Fruit fly (Drosophila melanogaster) whole organism, embryonic: ENCODE measurements around the gene Rrp1.

Source experiments
- Antp ChIP-seq: fragments of 200-800 bp; sonication (Bioruptor generic); optimal IDR thresholded peaks from 3 replicates; lab custom pipeline; 2016; ENCODE audit warnings: missing biosample characterization, missing genetic modification characterization
- CG10147 ChIP-seq: fragments of 200-800 bp; sonication (Bioruptor generic); optimal IDR thresholded peaks from 2 replicates; lab custom pipeline; 2019; ENCODE audit warnings: missing biosample characterization, mild to moderate bottlenecking, missing genetic modification characterization, moderate library complexity
- CG10543 ChIP-seq: fragments of 200-800 bp; sonication (Bioruptor generic); optimal IDR thresholded peaks from 3 replicates; lab custom pipeline; 2017; ENCODE audit warnings: missing biosample characterization, mild to moderate bottlenecking, missing genetic modification characterization, moderate library complexity
- CG11456 ChIP-seq: fragments of 200-800 bp; sonication (Bioruptor generic); IDR thresholded peaks from 3 replicates; pipeline ENCODE4 v1.3.6; 2022; ENCODE audit warnings: missing biosample characterization, missing genetic modification characterization
- CG11695 ChIP-seq: fragments of 200-800 bp; sonication (Bioruptor generic); IDR thresholded peaks from 3 replicates; pipeline ENCODE4 v1.3.6; 2022; ENCODE audit warnings: missing biosample characterization, missing genetic modification characterization
- CG12659 ChIP-seq: fragments of 200-800 bp; sonication (Bioruptor generic); optimal IDR thresholded peaks from 3 replicates; lab custom pipeline; 2017; ENCODE audit warnings: mild to moderate bottlenecking, missing biosample characterization, missing genetic modification reagents, missing genetic modification characterization
- CG14014 ChIP-seq: fragments of 200-800 bp; sonication (Bioruptor generic); IDR thresholded peaks from 2 replicates; pipeline ENCODE4 v1.3.6; 2022; ENCODE audit warnings: missing biosample characterization, missing genetic modification characterization
- CG14441 ChIP-seq: fragments of 200-800 bp; sonication (Bioruptor generic); IDR thresholded peaks from 2 replicates; pipeline ENCODE4 v1.3.6; 2022; ENCODE audit warnings: missing biosample characterization, missing genetic modification characterization
- CG15479 ChIP-seq: fragments of 200-800 bp; sonication (Bioruptor generic); optimal IDR thresholded peaks from 3 replicates; lab custom pipeline; 2019; ENCODE audit warnings: missing biosample characterization, mild to moderate bottlenecking, missing genetic modification characterization, moderate library complexity
- CG17612 ChIP-seq: fragments of 200-800 bp; sonication (Bioruptor generic); IDR thresholded peaks from 2 replicates; pipeline ENCODE4 v1.3.6; 2022; ENCODE audit warnings: missing biosample characterization, missing genetic modification characterization
- CG18262 ChIP-seq: fragments of 200-800 bp; optimal IDR thresholded peaks from 3 replicates; lab custom pipeline; 2019; ENCODE audit warnings: missing biosample characterization, mild to moderate bottlenecking, missing genetic modification characterization, moderate library complexity
- CG1832 ChIP-seq: fragments of 200-800 bp; sonication (Bioruptor generic); optimal IDR thresholded peaks from 2 replicates; lab custom pipeline; 2017; ENCODE audit warnings: missing biosample characterization, mild to moderate bottlenecking, missing genetic modification characterization, inconsistent platforms
- CG2120 ChIP-seq: fragments of 200-800 bp; sonication (Bioruptor generic); optimal IDR thresholded peaks from 3 replicates; lab custom pipeline; 2016; ENCODE audit warnings: missing biosample characterization, missing genetic modification characterization
- CG31224 ChIP-seq: fragments of 200-800 bp; sonication (Bioruptor generic); IDR thresholded peaks from 2 replicates; pipeline ENCODE4 v1.3.6; 2022; ENCODE audit warnings: missing biosample characterization, missing genetic modification characterization
- CG32532 ChIP-seq: fragments of 200-800 bp; sonication (Bioruptor generic); IDR thresholded peaks from 2 replicates; pipeline ENCODE4 v1.3.6; 2022; ENCODE audit warnings: missing biosample characterization, missing genetic modification characterization
- CG7372 ChIP-seq: fragments of 200-800 bp; sonication (Bioruptor generic); IDR thresholded peaks from 2 replicates; pipeline ENCODE4 v1.3.6; 2022; ENCODE audit warnings: missing biosample characterization, missing genetic modification characterization
- CG8924 ChIP-seq: fragments of 200-800 bp; optimal IDR thresholded peaks from 3 replicates; lab custom pipeline; 2019; ENCODE audit warnings: missing biosample characterization, mild to moderate bottlenecking, missing genetic modification characterization, moderate library complexity
- CkIIα-i1 ChIP-seq: fragments of 200-800 bp; sonication (Bioruptor generic); IDR thresholded peaks from 2 replicates; pipeline ENCODE4 v1.3.6; 2022; ENCODE audit warnings: missing biosample characterization, missing genetic modification characterization
- Dad ChIP-seq: fragments of 200-800 bp; sonication (Bioruptor generic); optimal IDR thresholded peaks from 3 replicates; lab custom pipeline; 2016; ENCODE audit warnings: missing biosample characterization, missing genetic modification characterization
- Fer1 ChIP-seq: fragments of 200-800 bp; sonication (Bioruptor generic); optimal IDR thresholded peaks from 2 replicates; lab custom pipeline; 2017; ENCODE audit warnings: missing biosample characterization, mild to moderate bottlenecking, missing genetic modification characterization
- Fer3 ChIP-seq: fragments of 200-800 bp; sonication (Bioruptor generic); optimal IDR thresholded peaks from 2 replicates; lab custom pipeline; 2018; ENCODE audit warnings: missing biosample characterization, mild to moderate bottlenecking, missing genetic modification characterization, moderate library complexity
- H15 ChIP-seq: fragments of 200-800 bp; sonication (Bioruptor generic); IDR thresholded peaks from 3 replicates; pipeline ENCODE4 v1.3.6; 2022; ENCODE audit warnings: missing biosample characterization, missing genetic modification characterization
- Hand ChIP-seq: fragments of 200-800 bp; sonication (Bioruptor generic); optimal IDR thresholded peaks from 2 replicates; lab custom pipeline; 2017; ENCODE audit warnings: mild to moderate bottlenecking, missing biosample characterization, missing genetic modification reagents, missing genetic modification characterization
- Hey ChIP-seq: fragments of 200-800 bp; sonication (Bioruptor generic); optimal IDR thresholded peaks from 3 replicates; lab custom pipeline; 2018; ENCODE audit warnings: missing biosample characterization, mild to moderate bottlenecking, missing genetic modification characterization
- Lpt ChIP-seq: fragments of >200 bp; optimal IDR thresholded peaks from 2 replicates; lab custom pipeline; 2018; ENCODE audit warnings: missing biosample characterization, missing genetic modification characterization
- Max ChIP-seq: fragments of 200-800 bp; sonication (Bioruptor generic); optimal IDR thresholded peaks from 2 replicates; lab custom pipeline; 2016; ENCODE audit warnings: missing biosample characterization, mild to moderate bottlenecking, missing genetic modification characterization
- Med ChIP-seq: fragments of 200-800 bp; sonication (Bioruptor generic); peaks from one replicate; lab custom pipeline; 2016; ENCODE audit warnings: missing biosample characterization, missing genetic modification characterization, mild to moderate bottlenecking, inconsistent platforms, moderate library complexity
- NC2β ChIP-seq: fragments of 200-800 bp; sonication (Bioruptor generic); optimal IDR thresholded peaks from 2 replicates; lab custom pipeline; 2016; ENCODE audit warnings: missing biosample characterization, missing genetic modification characterization
- Nf-YC ChIP-seq: fragments of 200-800 bp; optimal IDR thresholded peaks from 3 replicates; lab custom pipeline; 2019; ENCODE audit warnings: missing biosample characterization, mild to moderate bottlenecking, missing genetic modification characterization, moderate library complexity
- Opbp ChIP-seq: fragments of 200-800 bp; sonication (Bioruptor generic); IDR thresholded peaks from 3 replicates; pipeline ENCODE4 v1.3.6; 2022; ENCODE audit warnings: missing biosample characterization, missing genetic modification characterization; ENCODE audit not compliant: partially characterized antibody
- Sox100B ChIP-seq: fragments of 200-800 bp; sonication (Bioruptor generic); optimal IDR thresholded peaks from 3 replicates; lab custom pipeline; 2018; ENCODE audit warnings: missing biosample characterization, mild to moderate bottlenecking, missing genetic modification characterization
- Trl ChIP-seq, 3 experiments: fragments of >200 bp in 2 of 3; fragments of 200-800 bp in 1 of 3; sonication (Bioruptor generic) in 1 of 3; optimal IDR thresholded peaks; 2 replicates in 1 of 3; 3 replicates in 2 of 3; lab custom pipeline; 2016 to 2017; ENCODE audit warnings: missing biosample characterization in 1 of 3, missing genetic modification characterization in 1 of 3
- bbx ChIP-seq: fragments of 200-800 bp; sonication (Bioruptor generic); IDR thresholded peaks from 2 replicates; pipeline ENCODE4 v1.3.6; 2022; ENCODE audit warnings: missing biosample characterization, missing genetic modification characterization; ENCODE audit not compliant: partially characterized antibody
- bcd ChIP-seq: fragments of 200-800 bp; sonication (Bioruptor generic); optimal IDR thresholded peaks from 2 replicates; lab custom pipeline; 2017; ENCODE audit warnings: missing biosample characterization, mild to moderate bottlenecking, missing genetic modification characterization
- caup ChIP-seq: fragments of 200-800 bp; sonication (Bioruptor generic); optimal IDR thresholded peaks from 3 replicates; lab custom pipeline; 2017; ENCODE audit warnings: missing biosample characterization, mild to moderate bottlenecking, missing genetic modification characterization, moderate library complexity; ENCODE audit not compliant: severe bottlenecking
- cg ChIP-seq: fragments of 200-800 bp; sonication (Bioruptor generic); optimal IDR thresholded peaks from 3 replicates; lab custom pipeline; 2019; ENCODE audit warnings: missing biosample characterization, mild to moderate bottlenecking, missing genetic modification characterization, moderate library complexity
- cwo ChIP-seq: fragments of 200-800 bp; sonication (Bioruptor generic); optimal IDR thresholded peaks from 3 replicates; lab custom pipeline; 2017; ENCODE audit warnings: missing biosample characterization, missing genetic modification characterization, mild to moderate bottlenecking, moderate library complexity, missing genetic modification reagents
- dmrt99B ChIP-seq: fragments of 200-800 bp; sonication (Bioruptor generic); optimal IDR thresholded peaks from 2 replicates; lab custom pipeline; 2018; ENCODE audit warnings: missing biosample characterization, mild to moderate bottlenecking, missing genetic modification characterization, moderate library complexity
- ems ChIP-seq: fragments of 200-800 bp; sonication (Bioruptor generic); optimal IDR thresholded peaks from 3 replicates; lab custom pipeline; 2016; ENCODE audit warnings: missing biosample characterization, missing genetic modification characterization
- eve ChIP-seq, 2 experiments: fragments of >200 bp; optimal IDR thresholded peaks; 2 replicates each; lab custom pipeline; 2017; ENCODE audit warnings: missing biosample characterization in 2 of 2, missing genetic modification characterization in 2 of 2
- fd64A ChIP-seq: fragments of 200-800 bp; sonication (Bioruptor generic); optimal IDR thresholded peaks from 3 replicates; lab custom pipeline; 2018; ENCODE audit warnings: missing biosample characterization, mild to moderate bottlenecking, missing genetic modification characterization
- ind ChIP-seq: fragments of 200-800 bp; sonication (Bioruptor generic); optimal IDR thresholded peaks from 3 replicates; lab custom pipeline; 2016; ENCODE audit warnings: missing biosample characterization, missing genetic modification characterization
- kay ChIP-seq: fragments of 200-800 bp; sonication (Bioruptor generic); optimal IDR thresholded peaks from 2 replicates; lab custom pipeline; 2016; ENCODE audit warnings: missing biosample characterization, missing genetic modification characterization
- pho ChIP-seq: fragments of 200-800 bp; sonication (Bioruptor generic); optimal IDR thresholded peaks from 2 replicates; lab custom pipeline; 2016; ENCODE audit warnings: missing biosample characterization, missing genetic modification characterization
- phol ChIP-seq: fragments of 200-800 bp; sonication (Bioruptor generic); optimal IDR thresholded peaks from 3 replicates; lab custom pipeline; 2018; ENCODE audit warnings: missing biosample characterization, mild to moderate bottlenecking, missing genetic modification characterization, moderate library complexity
- slbo ChIP-seq: fragments of 200-800 bp; sonication (Bioruptor generic); IDR thresholded peaks from 2 replicates; pipeline ENCODE4 v1.3.6; 2022; ENCODE audit warnings: missing biosample characterization, missing genetic modification characterization
- slou ChIP-seq: fragments of 200-800 bp; sonication (Bioruptor generic); optimal IDR thresholded peaks from 3 replicates; lab custom pipeline; 2016; ENCODE audit warnings: missing biosample characterization, missing genetic modification characterization
- sna ChIP-seq: fragments of 200-800 bp; sonication (Bioruptor generic); IDR thresholded peaks from 2 replicates; pipeline ENCODE4 v1.3.6; 2022; ENCODE audit warnings: missing biosample characterization, missing genetic modification characterization; ENCODE audit not compliant: partially characterized antibody
- vvl ChIP-seq: fragments of 200-800 bp; sonication (Bioruptor generic); IDR thresholded peaks from 2 replicates; pipeline ENCODE4 v1.3.6; 2022; ENCODE audit warnings: missing biosample characterization, missing genetic modification characterization
- wor ChIP-seq: fragments of 200-800 bp; sonication (Bioruptor generic); IDR thresholded peaks from 2 replicates; pipeline ENCODE4 v1.3.6; 2022; ENCODE audit warnings: missing biosample characterization, missing genetic modification characterization
- zf30C ChIP-seq: fragments of 200-800 bp; sonication (Bioruptor generic); optimal IDR thresholded peaks from 3 replicates; lab custom pipeline; 2018; ENCODE audit warnings: missing biosample characterization, mild to moderate bottlenecking, missing genetic modification characterization

Gene Rrp1

DNA sequence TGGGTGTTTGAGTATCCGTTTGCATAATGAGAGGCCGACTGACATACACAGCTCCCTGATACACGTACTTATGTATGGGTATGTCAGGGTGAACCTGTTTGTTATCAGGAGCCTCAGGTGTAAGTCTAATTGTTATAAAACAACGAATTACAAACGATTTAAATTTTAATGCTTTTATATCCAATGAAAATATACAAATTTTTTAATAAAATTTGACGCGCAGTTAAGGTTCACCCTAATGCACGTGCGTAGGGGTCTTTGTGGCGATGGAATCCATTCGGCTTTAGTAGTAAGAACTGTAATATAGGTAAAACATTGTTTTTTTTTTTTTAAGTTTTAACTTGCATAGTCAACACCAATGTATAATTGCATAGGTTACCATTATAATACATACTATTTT lies 27.8 kb downstream of the Rrp1 start (continued):
- TF ChIP-seq cg (GFP tag; lab: Kevin White, UChicago) (no peak), Antp (GFP tag; lab: Kevin White, UChicago) (no peak), CkIIα-i1 (GFP tag; lab: Robert Waterston, UW) (no peak), pho (GFP tag; lab: Kevin White, UChicago) (no peak), Lpt (GFP tag; lab: Kevin White, UChicago) (no peak), phol (peak; percentile 9), Dad (GFP tag; lab: Kevin White, UChicago) (no peak), CG32532 (GFP tag; lab: Robert Waterston, UW) (peak; percentile 47; the same call in 1 of the 2 replicates), CG14441 (GFP tag; lab: Robert Waterston, UW) (no peak), bbx (GFP tag; lab: Robert Waterston, UW) (no peak), ems (GFP tag; lab: Kevin White, UChicago) (no peak), CG11695 (GFP tag; lab: Robert Waterston, UW) (0 out of 3 replicates have a peak, but pooled peaks have one; percentile 17), caup (peak; percentile 6), Med (GFP tag; lab: Kevin White, UChicago) (peak; percentile 82), CG2120 (peak; percentile 46), CG11456 (GFP tag; lab: Robert Waterston, UW) (no peak), kay (GFP tag; lab: Kevin White, UChicago) (no peak), CG14014 (no peak), H15 (no peak), Sox100B (no peak), CG12659 (GFP tag; lab: Kevin White, UChicago) (no peak), CG15479 (no peak), ind (GFP tag; lab: Kevin White, UChicago) (no peak), fd64A (GFP tag; lab: Kevin White, UChicago) (no peak), Fer1 (GFP tag; lab: Kevin White, UChicago) (peak; percentile 46), zf30C (GFP tag; lab: Kevin White, UChicago) (no peak), Max (GFP tag; lab: Kevin White, UChicago) (no peak), Fer3 (tag; lab: Kevin White, UChicago) (peak; percentile 14), Hand (GFP tag; lab: Kevin White, UChicago) (peak; percentile 18), bcd (GFP tag; lab: Kevin White, UChicago) (no peak), slou (no peak), Trl (optimal IDR thresholded peaks at IDR 0.05; lab: Kevin White, UChicago) (no peak), Trl (GFP tag; optimal IDR thresholded peaks at IDR 0.05; lab: Kevin White, UChicago) (no peak), CG18262 (tag; lab: Kevin White, UChicago) (no peak), wor (no peak), CG17612 (no peak), CG31224 (GFP tag; lab: Robert Waterston, UW) (no peak), CG10147 (GFP tag; lab: Kevin White, UChicago) (no peak), Opbp (GFP tag; lab: Robert Waterston, UW) (no peak), CG8924 (tag; lab: Kevin White, UChicago) (no peak), dmrt99B (tag; lab: Kevin White, UChicago) (no peak), vvl (GFP tag; lab: Robert Waterston, UW) (no peak), CG7372 (no peak), NC2β (no peak), Nf-YC (no peak), CG1832 (no peak), sna (no peak), Hey (tag; lab: Kevin White, UChicago) (no peak), cwo (GFP tag; lab: Kevin White, UChicago) (peak; percentile 18), CG10543 (GFP tag; lab: Kevin White, UChicago) (no peak), slbo (peak; percentile 45; the same call in 1 of the 2 replicates), eve (GFP tag; optimal IDR thresholded peaks at IDR 0.05; lab: Kevin White, UChicago) (no peak)
